Fruit fly (Drosophila melanogaster) whole organism, prepupa: ENCODE data around the gene RpLP1.

Experiments
- Blimp-1 ChIP-seq: fragments of 200-800 bp; sonication (Bioruptor generic); optimal IDR thresholded peaks from 3 replicates; lab custom pipeline; 2017; ENCODE audit warnings: missing biosample characterization, missing genetic modification characterization, mild to moderate bottlenecking, moderate library complexity, missing genetic modification reagents
- CG11294 ChIP-seq: fragments of 200-800 bp; sonication (Bioruptor generic); IDR thresholded peaks from 2 replicates; pipeline ENCODE4 v1.3.6; 2022; ENCODE audit warnings: missing biosample characterization, missing genetic modification characterization
- CG1621 ChIP-seq: fragments of 200-800 bp; sonication (Bioruptor generic); optimal IDR thresholded peaks from 3 replicates; lab custom pipeline; 2018; ENCODE audit warnings: missing biosample characterization, mild to moderate bottlenecking, missing genetic modification characterization
- CG16779 ChIP-seq: fragments of 200-800 bp; sonication (Bioruptor generic); optimal IDR thresholded peaks from 3 replicates; lab custom pipeline; 2017; ENCODE audit warnings: missing biosample characterization, mild to moderate bottlenecking, missing genetic modification characterization
- CG31627 ChIP-seq: fragments of 200-800 bp; sonication (Bioruptor generic); optimal IDR thresholded peaks from 3 replicates; lab custom pipeline; 2016; ENCODE audit warnings: missing biosample characterization, missing genetic modification characterization
- CG32006 ChIP-seq: fragments of 200-800 bp; sonication (Bioruptor generic); optimal IDR thresholded peaks from 3 replicates; lab custom pipeline; 2017; ENCODE audit warnings: missing biosample characterization, mild to moderate bottlenecking, missing genetic modification characterization
- CG34406 ChIP-seq: fragments of 200-800 bp; sonication (Bioruptor generic); optimal IDR thresholded peaks from 3 replicates; lab custom pipeline; 2016; ENCODE audit warnings: missing biosample characterization, missing genetic modification characterization
- CG6276 ChIP-seq: fragments of 200-800 bp; sonication (Bioruptor generic); optimal IDR thresholded peaks from 2 replicates; lab custom pipeline; 2017; ENCODE audit warnings: missing biosample characterization, mild to moderate bottlenecking, missing genetic modification characterization
- CG6792 ChIP-seq: fragments of 200-800 bp; sonication (Bioruptor generic); optimal IDR thresholded peaks from 3 replicates; lab custom pipeline; 2016; ENCODE audit warnings: missing biosample characterization, missing genetic modification characterization
- CG6808 ChIP-seq: fragments of 200-800 bp; sonication (Bioruptor generic); optimal IDR thresholded peaks from 3 replicates; lab custom pipeline; 2017; ENCODE audit warnings: missing biosample characterization, missing genetic modification characterization, mild to moderate bottlenecking, moderate library complexity, missing genetic modification reagents
- CG6854 ChIP-seq: fragments of 200-800 bp; sonication (Bioruptor generic); optimal IDR thresholded peaks from 2 replicates; lab custom pipeline; 2017; ENCODE audit warnings: missing biosample characterization, mild to moderate bottlenecking, missing genetic modification characterization
- CG8319 ChIP-seq: fragments of 200-800 bp; sonication (Bioruptor generic); optimal IDR thresholded peaks from 3 replicates; lab custom pipeline; 2016; ENCODE audit warnings: missing biosample characterization, missing genetic modification characterization
- CG9139 ChIP-seq: fragments of 200-800 bp; sonication (Bioruptor generic); optimal IDR thresholded peaks from 3 replicates; lab custom pipeline; 2017; ENCODE audit warnings: missing biosample characterization, mild to moderate bottlenecking, missing genetic modification characterization
- Eip75B ChIP-seq: fragments of 200-800 bp; sonication (Bioruptor generic); optimal IDR thresholded peaks from 3 replicates; lab custom pipeline; 2016; ENCODE audit warnings: missing biosample characterization, missing genetic modification characterization
- Eip78C ChIP-seq: fragments of 200-800 bp; sonication (Bioruptor generic); peaks from one replicate; lab custom pipeline; 2016; ENCODE audit warnings: missing biosample characterization, missing genetic modification characterization
- Eip93F ChIP-seq: fragments of 200-800 bp; sonication (Bioruptor generic); optimal IDR thresholded peaks from 2 replicates; lab custom pipeline; 2016; ENCODE audit warnings: missing biosample characterization, mild to moderate bottlenecking, missing genetic modification characterization
- Ets21C ChIP-seq: fragments of 200-800 bp; sonication (Bioruptor generic); optimal IDR thresholded peaks from 3 replicates; lab custom pipeline; 2016; ENCODE audit warnings: missing biosample characterization, missing genetic modification characterization
- Ets96B ChIP-seq: fragments of 200-800 bp; optimal IDR thresholded peaks from 2 replicates; lab custom pipeline; 2019; ENCODE audit warnings: missing biosample characterization, mild to moderate bottlenecking, missing genetic modification characterization, moderate library complexity
- Gug ChIP-seq: fragments of 200-800 bp; sonication (Bioruptor generic); IDR thresholded peaks from 2 replicates; pipeline ENCODE4 v1.3.6; 2022; ENCODE audit warnings: missing biosample characterization, missing genetic modification characterization
- Hr38 ChIP-seq: sonication (Bioruptor generic); optimal IDR thresholded peaks from 2 replicates; lab custom pipeline; 2016; ENCODE audit warnings: missing biosample characterization, missing genetic modification characterization
- Hr39 ChIP-seq: fragments of 200-800 bp; sonication (Bioruptor generic); optimal IDR thresholded peaks from 2 replicates; lab custom pipeline; 2016; ENCODE audit warnings: missing biosample characterization, missing genetic modification characterization
- Lpt ChIP-seq: fragments of 200-800 bp; sonication (Bioruptor generic); optimal IDR thresholded peaks from 3 replicates; lab custom pipeline; 2016; ENCODE audit warnings: missing biosample characterization, missing genetic modification characterization
- Met ChIP-seq: fragments of 200-800 bp; sonication (Bioruptor generic); optimal IDR thresholded peaks from 3 replicates; lab custom pipeline; 2016; ENCODE audit warnings: missing biosample characterization, missing genetic modification characterization
- OdsH ChIP-seq: fragments of 200-800 bp; sonication (Bioruptor generic); optimal IDR thresholded peaks from 3 replicates; lab custom pipeline; 2016; ENCODE audit warnings: missing biosample characterization, missing genetic modification characterization
- Smox ChIP-seq: fragments of 200-800 bp; sonication (Bioruptor generic); optimal IDR thresholded peaks from 3 replicates; lab custom pipeline; 2016; ENCODE audit warnings: missing biosample characterization, missing genetic modification characterization
- Sox102F ChIP-seq: fragments of 200-800 bp; sonication (Bioruptor generic); optimal IDR thresholded peaks from 2 replicates; lab custom pipeline; 2016; ENCODE audit warnings: missing biosample characterization, mild to moderate bottlenecking, missing genetic modification characterization
- Sox14 ChIP-seq: fragments of 200-800 bp; sonication (Bioruptor generic); optimal IDR thresholded peaks from 3 replicates; lab custom pipeline; 2016; ENCODE audit warnings: missing biosample characterization, missing genetic modification characterization
- Sox15 ChIP-seq: fragments of 200-800 bp; sonication (Bioruptor generic); optimal IDR thresholded peaks from 3 replicates; lab custom pipeline; 2016; ENCODE audit warnings: missing biosample characterization, missing genetic modification characterization
- acj6 ChIP-seq: fragments of 200-800 bp; sonication (Bioruptor generic); optimal IDR thresholded peaks from 3 replicates; lab custom pipeline; 2016; ENCODE audit warnings: missing biosample characterization, missing genetic modification characterization
- cyc ChIP-seq: fragments of 200-800 bp; sonication (Bioruptor generic); optimal IDR thresholded peaks from 3 replicates; lab custom pipeline; 2016; ENCODE audit warnings: missing biosample characterization, missing genetic modification characterization
- dsx ChIP-seq: fragments of 200-800 bp; optimal IDR thresholded peaks from 3 replicates; lab custom pipeline; 2019; ENCODE audit warnings: missing biosample characterization, mild to moderate bottlenecking, missing genetic modification characterization, moderate library complexity; ENCODE audit not compliant: poor library complexity, severe bottlenecking
- esn ChIP-seq: fragments of 200-800 bp; sonication (Bioruptor generic); optimal IDR thresholded peaks from 2 replicates; lab custom pipeline; 2016; ENCODE audit warnings: missing biosample characterization, mild to moderate bottlenecking, missing genetic modification characterization, moderate library complexity
- fd59A ChIP-seq: fragments of 200-800 bp; sonication (Bioruptor generic); optimal IDR thresholded peaks from 2 replicates; lab custom pipeline; 2017; ENCODE audit warnings: missing biosample characterization, mild to moderate bottlenecking, missing genetic modification characterization, missing genetic modification reagents
- fd85E ChIP-seq: fragments of 200-800 bp; sonication (Bioruptor generic); optimal IDR thresholded peaks from 3 replicates; lab custom pipeline; 2016; ENCODE audit warnings: missing biosample characterization, missing genetic modification characterization
- fkh ChIP-seq: fragments of 200-800 bp; sonication (Bioruptor generic); optimal IDR thresholded peaks from 3 replicates; lab custom pipeline; 2017; ENCODE audit warnings: missing biosample characterization, mild to moderate bottlenecking, missing genetic modification characterization, moderate library complexity
- lz ChIP-seq: fragments of 200-800 bp; sonication (Bioruptor generic); optimal IDR thresholded peaks from 3 replicates; lab custom pipeline; 2016; ENCODE audit warnings: missing biosample characterization, missing genetic modification characterization
- net ChIP-seq: fragments of 200-800 bp; sonication (Bioruptor generic); optimal IDR thresholded peaks from 3 replicates; lab custom pipeline; 2016; ENCODE audit warnings: missing biosample characterization, missing genetic modification characterization
- pdm3 ChIP-seq: fragments of 200-800 bp; sonication (Bioruptor generic); optimal IDR thresholded peaks from 3 replicates; lab custom pipeline; 2016; ENCODE audit warnings: missing biosample characterization, missing genetic modification characterization
- spab ChIP-seq: fragments of 200-800 bp; sonication (Bioruptor generic); optimal IDR thresholded peaks from 2 replicates; lab custom pipeline; 2017; ENCODE audit warnings: missing biosample characterization, mild to moderate bottlenecking, missing genetic modification characterization, missing genetic modification reagents
- ss ChIP-seq, 2 experiments: fragments of 200-800 bp; sonication (Bioruptor generic); optimal IDR thresholded peaks; 2 replicates in 1 of 2; 3 replicates in 1 of 2; lab custom pipeline; 2017 to 2018; ENCODE audit warnings: mild to moderate bottlenecking in 2 of 2, missing biosample characterization in 2 of 2, missing genetic modification characterization in 2 of 2, moderate library complexity in 1 of 2
- svp ChIP-seq: fragments of 200-800 bp; sonication (Bioruptor generic); peaks from one replicate; lab custom pipeline; 2016; ENCODE audit warnings: missing biosample characterization, missing genetic modification characterization
- vri ChIP-seq: fragments of 200-800 bp; sonication (Bioruptor generic); optimal IDR thresholded peaks from 3 replicates; lab custom pipeline; 2016; ENCODE audit warnings: missing biosample characterization, mild to moderate bottlenecking, missing genetic modification characterization

Gene RpLP1

dm6 chr2L:440638-441454 is 21.1 kb downstream of the RpLP1 start (continued):
- TF ChIP-seq net (GFP tag; lab: Kevin White, UChicago) (peak; percentile 80), Eip75B (GFP tag; lab: Kevin White, UChicago) (peak; percentile 80), fd85E (GFP tag; lab: Kevin White, UChicago) (peak; percentile 20), Hr39 (GFP tag; lab: Kevin White, UChicago) (peak; percentile 63), CG6792 (GFP tag; lab: Kevin White, UChicago) (peak; percentile 86), Gug (GFP tag; lab: Robert Waterston, UW) (no peak), CG11294 (no peak), OdsH (GFP tag; lab: Kevin White, UChicago) (peak; percentile 87), Sox15 (GFP tag; lab: Kevin White, UChicago) (peak; percentile 77), CG1621 (tag; lab: Kevin White, UChicago) (peak; percentile 62), CG31627 (GFP tag; lab: Kevin White, UChicago) (peak; percentile 78), CG16779 (tag; lab: Kevin White, UChicago) (peak; percentile 80), esn (peak; percentile 95), lz (GFP tag; lab: Kevin White, UChicago) (peak; percentile 82), dsx (GFP tag; lab: Kevin White, UChicago) (peak; percentile 89), pdm3 (GFP tag; lab: Kevin White, UChicago) (peak; percentile 71), fd59A (GFP tag; lab: Kevin White, UChicago) (peak; percentile 88), Ets21C (GFP tag; lab: Kevin White, UChicago) (peak; percentile 71), CG9139 (GFP tag; lab: Kevin White, UChicago) (peak; percentile 86), CG6276 (GFP tag; lab: Kevin White, UChicago) (peak; percentile 35), Eip78C (GFP tag; lab: Kevin White, UChicago) (peak; percentile 97), Met (GFP tag; lab: Kevin White, UChicago) (peak; percentile 88), CG32006 (peak; percentile 81), Smox (GFP tag; lab: Kevin White, UChicago) (peak; percentile 86), Ets96B (tag; lab: Kevin White, UChicago) (peak; percentile 93), Lpt (GFP tag; lab: Kevin White, UChicago) (peak; percentile 45)

dm6 chr2L:441455-441730 is 21.6 kb downstream of the RpLP1 start:
- TF ChIP-seq ss (GFP tag; optimal IDR thresholded peaks at IDR 0.05; lab: Kevin White, UChicago) (peak in 1 of 2 experiments; percentile 92), CG8319 (GFP tag; lab: Kevin White, UChicago) (no peak), vri (GFP tag; lab: Kevin White, UChicago) (no peak)

- TF ChIP-seq spab (GFP tag; lab: Kevin White, UChicago) (peak; percentile 96), CG9139 (GFP tag; lab: Kevin White, UChicago) (peak; percentile 89), CG34406 (GFP tag; lab: Kevin White, UChicago) (peak; percentile 96), vri (GFP tag; lab: Kevin White, UChicago) (peak; percentile 95), CG11294 (peak; percentile 77), Sox102F (GFP tag; lab: Kevin White, UChicago) (peak; percentile 97), fkh (GFP tag; lab: Kevin White, UChicago) (no peak), Eip78C (GFP tag; lab: Kevin White, UChicago) (peak; percentile 99), Hr39 (GFP tag; lab: Kevin White, UChicago) (peak; percentile 97), Ets96B (tag; lab: Kevin White, UChicago) (peak; percentile 96), esn (peak; percentile 98), ss (GFP tag; optimal IDR thresholded peaks at IDR 0.05; lab: Kevin White, UChicago) (peak; percentile 70 to 95), Smox (GFP tag; lab: Kevin White, UChicago) (peak; percentile 96), fd59A (GFP tag; lab: Kevin White, UChicago) (peak; percentile 95), cyc (GFP tag; lab: Kevin White, UChicago) (peak; percentile 98), CG6792 (GFP tag; lab: Kevin White, UChicago) (peak; percentile 98), Sox14 (peak; percentile 97), Gug (GFP tag; lab: Robert Waterston, UW) (peak; percentile 87), CG6808 (peak; percentile 93), Blimp-1 (GFP tag; lab: Kevin White, UChicago) (peak; percentile 84), Eip93F (GFP tag; lab: Kevin White, UChicago) (peak; percentile 91), lz (GFP tag; lab: Kevin White, UChicago) (peak; percentile 97), CG8319 (GFP tag; lab: Kevin White, UChicago) (peak; percentile 95), CG16779 (tag; lab: Kevin White, UChicago) (peak; percentile 87), CG6854 (GFP tag; lab: Kevin White, UChicago) (peak; percentile 92), acj6 (GFP tag; lab: Kevin White, UChicago) (peak; percentile 97), Hr38 (GFP tag; lab: Kevin White, UChicago) (peak; percentile 79), svp (GFP tag; lab: Kevin White, UChicago) (peak; percentile 98), Met (GFP tag; lab: Kevin White, UChicago) (peak; percentile 98)
These were observed 22.4 kb downstream of the RpLP1 start for dm6 chr2L:441927-442691.
